Worm (Caenorhabditis elegans): ENCODE measurements around the gene msp-19.
"Not testable (repeated sequence)": the region's sequence is repeated elsewhere in the genome, so short reads cannot be mapped to it uniquely, and the experiment has no call there.

DNA sequence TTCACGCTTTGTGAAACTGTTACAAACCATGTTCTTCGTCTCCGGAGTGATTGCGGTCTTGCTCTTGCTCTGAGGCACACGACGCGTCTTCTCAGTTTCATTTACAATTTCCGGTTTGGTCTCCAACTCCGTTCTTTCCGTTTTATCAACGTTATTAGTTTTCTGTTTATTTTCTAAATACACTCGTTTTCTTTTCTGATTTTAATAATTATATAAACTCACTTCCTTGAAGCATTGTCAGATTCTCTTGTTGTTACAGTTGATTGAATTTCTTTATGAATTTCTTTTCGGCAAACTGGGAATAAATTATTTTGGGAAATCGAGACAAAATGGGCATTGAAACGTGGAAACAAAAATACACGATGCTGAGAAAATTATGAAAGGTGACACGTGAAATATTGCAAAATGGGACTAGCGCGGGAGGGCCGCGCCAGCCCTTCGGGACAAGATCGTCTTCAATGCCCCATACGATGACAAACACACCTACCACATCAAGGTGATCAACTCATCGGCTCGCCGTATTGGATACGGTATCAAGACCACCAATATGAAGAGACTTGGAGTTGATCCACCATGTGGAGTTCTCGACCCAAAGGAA is 47.8 kb downstream of the msp-19 start, which contains the start of the genes ZK354.9 and msp-58:
- TF ChIP-seq Y53G8AR.9 (GFP tag; conservative IDR thresholded peaks at IDR 0.05); unc-62 (GFP tag; optimal IDR thresholded peaks at IDR 0.05); him-1 (tag; optimal IDR thresholded peaks at IDR 0.05); snpc-4 (GFP tag; optimal IDR thresholded peaks at IDR 0.05); snpc-4 (tag; optimal IDR thresholded peaks at IDR 0.05); hlh-12 (tag; optimal IDR thresholded peaks at IDR 0.05); C06A6.2 (GFP tag; conservative IDR thresholded peaks at IDR 0.05); repo-1 (tag; optimal IDR thresholded peaks at IDR 0.05); rec-8 (tag; optimal IDR thresholded peaks at IDR 0.05); pha-4 (tag; optimal IDR thresholded peaks at IDR 0.05); dpff-1 (tag; optimal IDR thresholded peaks at IDR 0.05); lag-1 (GFP tag; IDR thresholded peaks at IDR 0.05); unc-130 (GFP tag; optimal IDR thresholded peaks at IDR 0.05): not testable (repeated sequence)
